Fruit fly (Drosophila melanogaster) whole organism, embryonic: ENCODE results near the gene CG10628.

Experiments
- Ada2b ChIP-seq: fragments of 200-800 bp; sonication (Bioruptor generic); IDR thresholded peaks from 2 replicates; pipeline ENCODE4 v1.3.6; 2022; ENCODE audit warnings: missing biosample characterization, missing genetic modification characterization
- Asciz ChIP-seq: fragments of 200-800 bp; sonication (Bioruptor generic); optimal IDR thresholded peaks from 2 replicates; lab custom pipeline; 2017; ENCODE audit warnings: missing biosample characterization, mild to moderate bottlenecking, missing genetic modification characterization, missing genetic modification reagents
- Bdp1 ChIP-seq: fragments of 200-800 bp; sonication (Bioruptor generic); optimal IDR thresholded peaks from 3 replicates; lab custom pipeline; 2016; ENCODE audit warnings: missing biosample characterization, missing genetic modification characterization
- CG10431 ChIP-seq: fragments of 200-800 bp; sonication (Bioruptor generic); optimal IDR thresholded peaks from 3 replicates; lab custom pipeline; 2018; ENCODE audit warnings: missing biosample characterization, mild to moderate bottlenecking, missing genetic modification characterization
- CG10543 ChIP-seq: fragments of 200-800 bp; sonication (Bioruptor generic); optimal IDR thresholded peaks from 3 replicates; lab custom pipeline; 2017; ENCODE audit warnings: missing biosample characterization, mild to moderate bottlenecking, missing genetic modification characterization, moderate library complexity
- CG11247 ChIP-seq: fragments of 200-800 bp; sonication (Bioruptor generic); IDR thresholded peaks from 2 replicates; pipeline ENCODE4 v1.3.6; 2022; ENCODE audit warnings: missing biosample characterization, missing genetic modification characterization
- CG12071 ChIP-seq: fragments of 200-800 bp; sonication (Bioruptor generic); optimal IDR thresholded peaks from 3 replicates; lab custom pipeline; 2018; ENCODE audit warnings: missing biosample characterization, mild to moderate bottlenecking, missing genetic modification characterization
- CG17186 ChIP-seq: fragments of 200-800 bp; sonication (Bioruptor generic); optimal IDR thresholded peaks from 3 replicates; lab custom pipeline; 2017; ENCODE audit warnings: missing biosample characterization, missing genetic modification reagents, missing genetic modification characterization
- CG18476 ChIP-seq: fragments of 200-800 bp; sonication (Bioruptor generic); optimal IDR thresholded peaks from 2 replicates; lab custom pipeline; 2016; ENCODE audit warnings: missing biosample characterization, mild to moderate bottlenecking, missing genetic modification characterization
- CG18599 ChIP-seq: fragments of 200-800 bp; sonication (Bioruptor generic); optimal IDR thresholded peaks from 3 replicates; lab custom pipeline; 2017; ENCODE audit warnings: missing biosample characterization, missing genetic modification characterization, mild to moderate bottlenecking, moderate library complexity, missing genetic modification reagents
- CG18619 ChIP-seq: fragments of 200-800 bp; sonication (Bioruptor generic); optimal IDR thresholded peaks from 3 replicates; lab custom pipeline; 2017; ENCODE audit warnings: missing biosample characterization, mild to moderate bottlenecking, missing genetic modification characterization
- CG2875 ChIP-seq: fragments of 200-800 bp; sonication (Bioruptor generic); optimal IDR thresholded peaks from 2 replicates; lab custom pipeline; 2017; ENCODE audit warnings: missing biosample characterization, mild to moderate bottlenecking, missing genetic modification characterization, missing genetic modification reagents
- CG31388 ChIP-seq: fragments of 200-800 bp; sonication (Bioruptor generic); optimal IDR thresholded peaks from 2 replicates; lab custom pipeline; 2016; ENCODE audit warnings: missing biosample characterization, missing genetic modification characterization
- CG31441 ChIP-seq: fragments of 200-800 bp; sonication (Bioruptor generic); IDR thresholded peaks from 2 replicates; pipeline ENCODE4 v1.3.6; 2022; ENCODE audit warnings: missing biosample characterization, missing genetic modification characterization
- CG34376 ChIP-seq: fragments of 200-800 bp; sonication (Bioruptor generic); optimal IDR thresholded peaks from 2 replicates; lab custom pipeline; 2018; ENCODE audit warnings: missing biosample characterization, mild to moderate bottlenecking, missing genetic modification characterization
- CG4404 ChIP-seq: fragments of 200-800 bp; sonication (Bioruptor generic); IDR thresholded peaks from 2 replicates; pipeline ENCODE4 v1.3.6; 2022; ENCODE audit warnings: missing biosample characterization, missing genetic modification characterization
- CG4424 ChIP-seq: fragments of 200-800 bp; sonication (Bioruptor generic); optimal IDR thresholded peaks from 3 replicates; lab custom pipeline; 2016; ENCODE audit warnings: missing biosample characterization, missing genetic modification characterization
- CG7556 ChIP-seq: fragments of 200-800 bp; sonication (Bioruptor generic); optimal IDR thresholded peaks from 2 replicates; lab custom pipeline; 2017; ENCODE audit warnings: missing biosample characterization, mild to moderate bottlenecking, missing genetic modification characterization
- CG7839 ChIP-seq: fragments of 200-800 bp; sonication (Bioruptor generic); optimal IDR thresholded peaks from 3 replicates; lab custom pipeline; 2018; ENCODE audit warnings: missing biosample characterization, mild to moderate bottlenecking, missing genetic modification characterization, moderate library complexity
- CG8089 ChIP-seq: fragments of 200-800 bp; sonication (Bioruptor generic); optimal IDR thresholded peaks from 3 replicates; lab custom pipeline; 2016; ENCODE audit warnings: missing biosample characterization, missing genetic modification characterization
- D19B ChIP-seq: fragments of 200-800 bp; sonication (Bioruptor generic); optimal IDR thresholded peaks from 2 replicates; lab custom pipeline; 2017; ENCODE audit warnings: missing biosample characterization, mild to moderate bottlenecking, missing genetic modification characterization
- Deaf1 ChIP-seq: fragments of 200-800 bp; optimal IDR thresholded peaks from 3 replicates; lab custom pipeline; 2019; ENCODE audit warnings: missing biosample characterization, mild to moderate bottlenecking, missing genetic modification characterization, moderate library complexity
- Dll ChIP-seq: fragments of 200-800 bp; sonication (Bioruptor generic); IDR thresholded peaks from 4 replicates; pipeline ENCODE4 v1.3.6; 2022; ENCODE audit warnings: missing biosample characterization, missing genetic modification characterization; ENCODE audit not compliant: partially characterized antibody
- HLHmδ ChIP-seq: fragments of 200-800 bp; sonication (Bioruptor generic); optimal IDR thresholded peaks from 2 replicates; lab custom pipeline; 2018; ENCODE audit warnings: missing biosample characterization, mild to moderate bottlenecking, missing genetic modification characterization, moderate library complexity
- HmgZ ChIP-seq: fragments of 200-800 bp; sonication (Bioruptor generic); optimal IDR thresholded peaks from 2 replicates; lab custom pipeline; 2018; ENCODE audit warnings: missing biosample characterization, mild to moderate bottlenecking, missing genetic modification characterization
- Max ChIP-seq: fragments of 200-800 bp; sonication (Bioruptor generic); optimal IDR thresholded peaks from 2 replicates; lab custom pipeline; 2016; ENCODE audit warnings: missing biosample characterization, mild to moderate bottlenecking, missing genetic modification characterization
- Mrtf ChIP-seq: fragments of 200-800 bp; sonication (Bioruptor generic); IDR thresholded peaks from 3 replicates; pipeline ENCODE4 v1.3.6; 2022; ENCODE audit warnings: missing biosample characterization, missing genetic modification characterization
- Pdp1 ChIP-seq, 2 experiments: fragments of 200-800 bp; sonication (Bioruptor generic); optimal IDR thresholded peaks; 3 replicates each; lab custom pipeline; 2016; ENCODE audit warnings: missing biosample characterization in 2 of 2, missing genetic modification characterization in 2 of 2, mild to moderate bottlenecking in 1 of 2, moderate library complexity in 1 of 2
- bcd ChIP-seq: fragments of 200-800 bp; sonication (Bioruptor generic); optimal IDR thresholded peaks from 2 replicates; lab custom pipeline; 2017; ENCODE audit warnings: missing biosample characterization, mild to moderate bottlenecking, missing genetic modification characterization
- bsh ChIP-seq, 2 experiments: fragments of 200-800 bp; sonication (Bioruptor generic); optimal IDR thresholded peaks; 2 replicates each; lab custom pipeline; 2017 to 2018; ENCODE audit warnings: mild to moderate bottlenecking in 2 of 2, missing biosample characterization in 2 of 2, missing genetic modification characterization in 2 of 2, moderate library complexity in 1 of 2
- dmrt99B ChIP-seq: fragments of 200-800 bp; sonication (Bioruptor generic); optimal IDR thresholded peaks from 2 replicates; lab custom pipeline; 2018; ENCODE audit warnings: missing biosample characterization, mild to moderate bottlenecking, missing genetic modification characterization, moderate library complexity
- ind ChIP-seq: fragments of 200-800 bp; sonication (Bioruptor generic); optimal IDR thresholded peaks from 3 replicates; lab custom pipeline; 2016; ENCODE audit warnings: missing biosample characterization, missing genetic modification characterization
- lilli ChIP-seq: fragments of 200-800 bp; sonication (Bioruptor generic); optimal IDR thresholded peaks from 3 replicates; lab custom pipeline; 2016; ENCODE audit warnings: missing biosample characterization, missing genetic modification characterization
- lmd ChIP-seq: fragments of 200-800 bp; sonication (Bioruptor generic); IDR thresholded peaks from 2 replicates; pipeline ENCODE4 v1.3.6; 2022; ENCODE audit warnings: missing biosample characterization, missing genetic modification characterization
- nerfin-1 ChIP-seq: fragments of 200-800 bp; sonication (Bioruptor generic); optimal IDR thresholded peaks from 3 replicates; lab custom pipeline; 2019; ENCODE audit warnings: missing biosample characterization, mild to moderate bottlenecking, missing genetic modification characterization, moderate library complexity
- odd ChIP-seq: fragments of 200-800 bp; sonication (Bioruptor generic); optimal IDR thresholded peaks from 2 replicates; lab custom pipeline; 2017; ENCODE audit warnings: missing biosample characterization, mild to moderate bottlenecking, missing genetic modification characterization
- pan ChIP-seq, 4 experiments: fragments of >200 bp in 3 of 4; fragments of 200-800 bp in 1 of 4; sonication (Bioruptor generic) in 1 of 4; optimal IDR thresholded peaks in 3 of 4; IDR thresholded peaks in 1 of 4; 2 replicates each; pipeline versions ENCODE4 v1.3.6 to Lab custom; 2017 to 2022; ENCODE audit warnings: missing biosample characterization in 2 of 4, missing genetic modification characterization in 2 of 4, mixed read lengths in 1 of 4
- repo ChIP-seq: fragments of 200-800 bp; sonication (Bioruptor generic); optimal IDR thresholded peaks from 2 replicates; lab custom pipeline; 2016; ENCODE audit warnings: missing biosample characterization, missing genetic modification characterization
- row ChIP-seq: fragments of 200-800 bp; sonication (Bioruptor generic); IDR thresholded peaks from 3 replicates; pipeline ENCODE4 v1.3.6; 2022; ENCODE audit warnings: missing biosample characterization, missing genetic modification characterization
- seq ChIP-seq: fragments of 200-800 bp; sonication (Bioruptor generic); IDR thresholded peaks from 2 replicates; pipeline ENCODE4 v1.3.6; 2022; ENCODE audit warnings: missing biosample characterization, missing genetic modification characterization
- sna ChIP-seq: fragments of 200-800 bp; sonication (Bioruptor generic); IDR thresholded peaks from 2 replicates; pipeline ENCODE4 v1.3.6; 2022; ENCODE audit warnings: missing biosample characterization, missing genetic modification characterization; ENCODE audit not compliant: partially characterized antibody
- tio ChIP-seq: fragments of 200-800 bp; sonication (Bioruptor generic); optimal IDR thresholded peaks from 2 replicates; lab custom pipeline; 2017; ENCODE audit warnings: missing biosample characterization, missing genetic modification characterization, inconsistent platforms
- toy ChIP-seq: fragments of 200-800 bp; sonication (Bioruptor generic); IDR thresholded peaks from 2 replicates; pipeline ENCODE4 v1.3.6; 2022; ENCODE audit warnings: missing biosample characterization, missing genetic modification characterization
- trem ChIP-seq: fragments of 200-800 bp; optimal IDR thresholded peaks from 3 replicates; lab custom pipeline; 2019; ENCODE audit warnings: missing biosample characterization, mild to moderate bottlenecking, missing genetic modification characterization, moderate library complexity
- wdn ChIP-seq: fragments of 200-800 bp; sonication (Bioruptor generic); IDR thresholded peaks from 2 replicates; pipeline ENCODE4 v1.3.6; 2022; ENCODE audit warnings: missing biosample characterization, missing genetic modification characterization
- wek ChIP-seq: fragments of 200-800 bp; sonication (Bioruptor generic); optimal IDR thresholded peaks from 3 replicates; lab custom pipeline; 2018; ENCODE audit warnings: missing biosample characterization, mild to moderate bottlenecking, missing genetic modification characterization, moderate library complexity
- zen2 ChIP-seq: fragments of 200-800 bp; sonication (Bioruptor generic); IDR thresholded peaks from 3 replicates; pipeline ENCODE4 v1.3.6; 2022; ENCODE audit warnings: missing biosample characterization, missing genetic modification characterization; ENCODE audit not compliant: partially characterized antibody

Gene CG10628

dm6 chr2L:19796111-19796451, 37.7 kb upstream of the CG10628 start, which contains the start of gene sick (continued):
- TF ChIP-seq CG10431 (GFP tag; lab: Kevin White, UChicago), result peak; percentile 23
- TF ChIP-seq Asciz (GFP tag; lab: Kevin White, UChicago), result peak; percentile 9
- TF ChIP-seq CG18619, result peak; percentile 5
- peak; percentile 0 for TF ChIP-seq Deaf1
- TF ChIP-seq CG8089 (GFP tag; lab: Kevin White, UChicago), result no peak
- TF ChIP-seq Ada2b (GFP tag; lab: Robert Waterston, UW), result no peak; the same call in 1 of the 2 replicates
- TF ChIP-seq trem (tag; lab: Kevin White, UChicago), result peak; percentile 21
- no peak for TF ChIP-seq CG4424 (GFP tag; lab: Kevin White, UChicago)
- peak; percentile 19 for TF ChIP-seq nerfin-1 (tag; lab: Kevin White, UChicago)
- peak; percentile 46 for TF ChIP-seq CG18599 (GFP tag; lab: Kevin White, UChicago)
- TF ChIP-seq wdn (GFP tag; lab: Robert Waterston, UW), result no peak
- TF ChIP-seq row (GFP tag; lab: Robert Waterston, UW), result no peak; the same call in 2 of the 3 replicates
- no peak for TF ChIP-seq seq (GFP tag; lab: Robert Waterston, UW)
- peak; percentile 26 for TF ChIP-seq CG7556 (GFP tag; lab: Kevin White, UChicago)
- 0 out of 4 replicates have a peak, but pooled peaks have one; percentile 8 for TF ChIP-seq Dll (GFP tag; lab: Robert Waterston, UW)
- TF ChIP-seq CG12071, result peak; percentile 63
- peak; percentile 34 for TF ChIP-seq CG10543 (GFP tag; lab: Kevin White, UChicago)
- no peak for TF ChIP-seq CG4404
- TF ChIP-seq Max (GFP tag; lab: Kevin White, UChicago), result peak; percentile 20
- no peak for TF ChIP-seq HmgZ (tag; lab: Kevin White, UChicago)
- TF ChIP-seq HLHmδ (GFP tag; lab: Kevin White, UChicago), result peak; percentile 65
- TF ChIP-seq CG7839 (tag; lab: Kevin White, UChicago), result peak; percentile 35
- peak; percentile 32 for TF ChIP-seq wek (GFP tag; lab: Kevin White, UChicago)
- TF ChIP-seq odd (GFP tag; lab: Kevin White, UChicago), result peak; percentile 62
- no peak for TF ChIP-seq pan (optimal IDR thresholded peaks at IDR 0.05; lab: Kevin White, UChicago)
- TF ChIP-seq pan (GFP tag; optimal IDR thresholded peaks at IDR 0.05 in 1 of 2, IDR thresholded peaks at IDR 0.05 in 1 of 2), result no peak
- no peak for TF ChIP-seq zen2 (GFP tag; lab: Robert Waterston, UW)
- no peak for TF ChIP-seq Pdp1 (GFP tag; optimal IDR thresholded peaks at IDR 0.05; lab: Kevin White, UChicago)
- TF ChIP-seq Mrtf (GFP tag; lab: Robert Waterston, UW), result no peak
- no peak for TF ChIP-seq repo (GFP tag; lab: Kevin White, UChicago)
- TF ChIP-seq dmrt99B (tag; lab: Kevin White, UChicago), result peak; percentile 47

- TF ChIP-seq CG18476 (GFP tag; lab: Kevin White, UChicago), result peak; percentile 52
- no peak for TF ChIP-seq D19B (GFP tag; lab: Kevin White, UChicago)
- peak; percentile 44; the same call in 1 of the 2 replicates for TF ChIP-seq lmd (GFP tag; lab: Robert Waterston, UW)
- TF ChIP-seq Bdp1 (GFP tag; lab: Kevin White, UChicago), result peak; percentile 18
- TF ChIP-seq tio (GFP tag; lab: Kevin White, UChicago), result peak; percentile 7
- TF ChIP-seq trem (tag; lab: Kevin White, UChicago), result peak; percentile 57
- TF ChIP-seq bcd (GFP tag; lab: Kevin White, UChicago), result peak; percentile 39
- peak; percentile 65 for TF ChIP-seq lilli (GFP tag; lab: Kevin White, UChicago)
- TF ChIP-seq CG31441 (GFP tag; lab: Robert Waterston, UW), result peak; percentile 66
- TF ChIP-seq CG31388, result no peak
- no peak; the same call in 1 of the 2 replicates for TF ChIP-seq CG11247 (GFP tag; lab: Robert Waterston, UW)
- no peak for TF ChIP-seq CG2875 (GFP tag; lab: Kevin White, UChicago)
- peak; percentile 42 for TF ChIP-seq ind
- peak; percentile 53 for TF ChIP-seq CG17186 (GFP tag; lab: Kevin White, UChicago)
- peak in 1 of 2 experiments; percentile 32 for TF ChIP-seq bsh (GFP tag; optimal IDR thresholded peaks at IDR 0.05; lab: Kevin White, UChicago)
- no peak for TF ChIP-seq CG34376
- TF ChIP-seq toy (GFP tag; lab: Robert Waterston, UW), result no peak
- TF ChIP-seq CG7839 (tag; lab: Kevin White, UChicago), result peak; percentile 43
- peak; percentile 80 for TF ChIP-seq Dll (GFP tag; lab: Robert Waterston, UW)
- peak; percentile 74; the same call in 1 of the 2 replicates for TF ChIP-seq sna
Measured at dm6 chr2L:19795320-19796110, 37.1 kb upstream of the CG10628 start.
